Worm (Caenorhabditis elegans) whole organism, mixed stage, embryonic: ENCODE data around the gene C01G10.1.
"Not testable (repeated sequence)": the region's sequence is repeated elsewhere in the genome, so short reads cannot be mapped to it uniquely, and the experiment has no call there.

Source experiments
- M03D4.4 ChIP-seq: sonication (generic microtip); optimal IDR thresholded peaks from 2 replicates; lab custom pipeline; 2017; ENCODE audit warnings: mild to moderate bottlenecking, missing genetic modification characterization, missing compliant biosample characterization
- bed-3 ChIP-seq: fragments of 200-800 bp; sonication (Bioruptor generic); optimal IDR thresholded peaks from 3 replicates; lab custom pipeline; 2018; ENCODE audit warnings: mild to moderate bottlenecking, missing genetic modification characterization, moderate library complexity, missing compliant biosample characterization
- blmp-1 ChIP-seq: fragments of 150-350 bp; optimal IDR thresholded peaks from 2 replicates; lab custom pipeline; 2014; ENCODE audit warnings: missing biosample characterization, missing genetic modification characterization
- ceh-39 ChIP-seq: fragments of 150-350 bp; optimal IDR thresholded peaks from 2 replicates; lab custom pipeline; 2014; ENCODE audit warnings: missing biosample characterization, missing genetic modification characterization
- ceh-43 ChIP-seq: fragments of 200-800 bp; sonication (Bioruptor generic); optimal IDR thresholded peaks from 2 replicates; lab custom pipeline; 2018; ENCODE audit warnings: mild to moderate bottlenecking, missing genetic modification characterization, moderate library complexity, missing compliant biosample characterization
- ceh-83 ChIP-seq: fragments of 200-800 bp; sonication (Bioruptor generic); optimal IDR thresholded peaks from 2 replicates; lab custom pipeline; 2018; ENCODE audit warnings: mild to moderate bottlenecking, missing genetic modification characterization, missing compliant biosample characterization
- cnd-1 ChIP-seq: fragments of 200-800 bp; sonication (Bioruptor generic); optimal IDR thresholded peaks from 2 replicates; lab custom pipeline; 2018; ENCODE audit warnings: mild to moderate bottlenecking, missing genetic modification characterization, missing compliant biosample characterization
- elt-1 ChIP-seq: sonication (generic microtip); optimal IDR thresholded peaks from 2 replicates; lab custom pipeline; 2017; ENCODE audit warnings: missing genetic modification characterization, mild to moderate bottlenecking, missing compliant biosample characterization, antibody characterized with exemption, moderate library complexity, borderline replicate concordance; ENCODE audit not compliant: insufficient read depth
- elt-3 ChIP-seq: fragments of 150-350 bp; optimal IDR thresholded peaks from 2 replicates; lab custom pipeline; 2014; ENCODE audit warnings: missing biosample characterization, missing genetic modification characterization
- ham-2 ChIP-seq: fragments of 200-800 bp; sonication (Bioruptor generic); optimal IDR thresholded peaks from 2 replicates; lab custom pipeline; 2018; ENCODE audit warnings: mild to moderate bottlenecking, missing genetic modification characterization, missing compliant biosample characterization
- hlh-1 ChIP-seq: fragments of 150-350 bp; optimal IDR thresholded peaks from 2 replicates; lab custom pipeline; 2014; ENCODE audit warnings: missing biosample characterization, missing genetic modification reagents, missing genetic modification characterization
- lin-13 ChIP-seq: fragments of 150-350 bp; optimal IDR thresholded peaks from 2 replicates; lab custom pipeline; 2014; ENCODE audit warnings: missing biosample characterization, missing genetic modification characterization
- lin-32 ChIP-seq: fragments of 200-800 bp; sonication (Bioruptor generic); optimal IDR thresholded peaks from 2 replicates; lab custom pipeline; 2018; ENCODE audit warnings: mild to moderate bottlenecking, missing genetic modification characterization, missing compliant biosample characterization
- lsy-2 ChIP-seq: fragments of 150-350 bp; optimal IDR thresholded peaks from 2 replicates; lab custom pipeline; 2014; ENCODE audit warnings: missing biosample characterization, missing genetic modification characterization
- mep-1 ChIP-seq: fragments of 150-350 bp; optimal IDR thresholded peaks from 2 replicates; lab custom pipeline; 2017; ENCODE audit warnings: missing biosample characterization, missing genetic modification reagents, missing genetic modification characterization, inconsistent platforms
- mls-2 ChIP-seq: sonication (generic microtip); optimal IDR thresholded peaks from 2 replicates; lab custom pipeline; 2016; ENCODE audit warnings: mild to moderate bottlenecking, missing genetic modification characterization, moderate library complexity, missing compliant biosample characterization
- nhr-12 ChIP-seq: fragments of 150-350 bp; optimal IDR thresholded peaks from 2 replicates; lab custom pipeline; 2014; ENCODE audit warnings: missing biosample characterization, missing genetic modification characterization
- nhr-237 ChIP-seq: fragments of 150-350 bp; optimal IDR thresholded peaks from 2 replicates; lab custom pipeline; 2014; ENCODE audit warnings: missing biosample characterization, missing genetic modification characterization
- nhr-28 ChIP-seq: fragments of 150-350 bp; optimal IDR thresholded peaks from 2 replicates; lab custom pipeline; 2014; ENCODE audit warnings: missing biosample characterization, missing genetic modification characterization
- nhr-76 ChIP-seq: sonication (generic microtip); optimal IDR thresholded peaks from 2 replicates; lab custom pipeline; 2017; ENCODE audit warnings: missing biosample characterization, missing genetic modification characterization
- pha-4 ChIP-seq: fragments of 150-350 bp; optimal IDR thresholded peaks from 2 replicates; lab custom pipeline; 2018; ENCODE audit warnings: missing biosample characterization, missing genetic modification reagents, missing genetic modification characterization
- sem-2 ChIP-seq: fragments of 200-800 bp; sonication (Bioruptor generic); optimal IDR thresholded peaks from 2 replicates; lab custom pipeline; 2018; ENCODE audit warnings: mild to moderate bottlenecking, missing genetic modification characterization, missing compliant biosample characterization
- snpc-4 ChIP-seq: fragments of 150-350 bp; optimal IDR thresholded peaks from 2 replicates; lab custom pipeline; 2014; ENCODE audit warnings: missing biosample characterization, missing genetic modification characterization
- sptf-1 ChIP-seq: sonication (generic microtip); optimal IDR thresholded peaks from 2 replicates; lab custom pipeline; 2017; ENCODE audit warnings: mild to moderate bottlenecking, missing genetic modification characterization, moderate library complexity, missing compliant biosample characterization
- tbx-8 ChIP-seq: fragments of 200-800 bp; sonication (Bioruptor generic); optimal IDR thresholded peaks from 2 replicates; lab custom pipeline; 2018; ENCODE audit warnings: mild to moderate bottlenecking, missing genetic modification characterization, moderate library complexity, missing compliant biosample characterization
- unc-120 ChIP-seq: sonication (generic microtip); optimal IDR thresholded peaks from 2 replicates; lab custom pipeline; 2017; ENCODE audit warnings: missing genetic modification characterization, missing compliant biosample characterization; ENCODE audit not compliant: poor library complexity, severe bottlenecking
- unc-39 ChIP-seq: fragments of 150-350 bp; optimal IDR thresholded peaks from 2 replicates; lab custom pipeline; 2014; ENCODE audit warnings: missing biosample characterization, missing genetic modification characterization
- unc-62 ChIP-seq: fragments of 150-350 bp; optimal IDR thresholded peaks from 2 replicates; lab custom pipeline; 2014; ENCODE audit warnings: missing biosample characterization, missing genetic modification reagents, missing genetic modification characterization
- zip-8 ChIP-seq: fragments of 150-350 bp; optimal IDR thresholded peaks from 2 replicates; lab custom pipeline; 2014; ENCODE audit warnings: missing biosample characterization, missing genetic modification characterization
- ztf-11 ChIP-seq: fragments of 150-350 bp; optimal IDR thresholded peaks from 2 replicates; lab custom pipeline; 2014; ENCODE audit warnings: missing biosample characterization, missing genetic modification characterization

C01G10.1 gene

ce11 chrV:15125162-15125561 is 25.6 kb downstream of the C01G10.1 start, which contains the start of gene ugt-30:
ugt-30 (minus strand) TSS chrV:15125262.
- not testable (repeated sequence) for TF ChIP-seq mep-1 (tag; lab: Kevin White, UChicago); ztf-11; unc-39 (tag; lab: Kevin White, UChicago)

ce11 chrV:15127413-15127812 is 27.9 kb downstream of the C01G10.1 start, which contains the start of gene srj-27:
srj-27 (minus strand) TSS chrV:15127513.
- TF ChIP-seq nhr-12 = no peak
- TF ChIP-seq zip-8 (tag; lab: Kevin White, UChicago) = no peak
- TF ChIP-seq lsy-2 (tag; lab: Kevin White, UChicago) = no peak
- TF ChIP-seq tbx-8 (GFP tag; lab: Kevin White, UChicago) = no peak
- no peak for TF ChIP-seq elt-3 (tag; lab: Kevin White, UChicago)
- TF ChIP-seq hlh-1 = no peak
- TF ChIP-seq blmp-1 (tag; lab: Kevin White, UChicago) = no peak
- TF ChIP-seq unc-39 (tag; lab: Kevin White, UChicago) = no peak
- no peak for TF ChIP-seq sptf-1 (tag; lab: Kevin White, UChicago)
- no peak for TF ChIP-seq nhr-76
- TF ChIP-seq, all 35 proteins: peak for 0

- TF ChIP-seq ham-2 (GFP tag; lab: Kevin White, UChicago) (no peak), mls-2 (no peak), cnd-1 (tag; lab: Kevin White, UChicago) (no peak), unc-62 (GFP tag; lab: Kevin White, UChicago) (no peak), lin-13 (no peak), unc-120 (no peak), nhr-237 (tag; lab: Kevin White, UChicago) (no peak), sem-2 (GFP tag; lab: Kevin White, UChicago) (no peak), tbx-8 (GFP tag; lab: Kevin White, UChicago) (no peak), nhr-12 (no peak), elt-3 (tag; lab: Kevin White, UChicago) (no peak), M03D4.4 (tag; lab: Kevin White, UChicago) (no peak), pha-4 (tag; lab: Kevin White, UChicago) (no peak), mep-1 (tag; lab: Kevin White, UChicago) (no peak), zip-8 (tag; lab: Kevin White, UChicago) (no peak), ceh-43 (GFP tag; lab: Kevin White, UChicago) (no peak), ceh-83 (GFP tag; lab: Kevin White, UChicago) (no peak), nhr-76 (no peak), bed-3 (no peak)
- TF ChIP-seq, all 35 proteins: peak for 0
Measured at ce11 chrV:15127955-15128354, 28.4 kb downstream of the C01G10.1 start, which contains the start of gene srr-7. srr-7 (plus strand) TSS chrV:15128255.

ce11 chrV:15132423-15132822 is 32.9 kb downstream of the C01G10.1 start, which contains the start of gene str-171:
str-171 (minus strand) TSS chrV:15132523.
- TF ChIP-seq snpc-4 = no peak
- no peak for TF ChIP-seq mep-1 (tag; lab: Kevin White, UChicago)
- TF ChIP-seq zip-8 (tag; lab: Kevin White, UChicago) = no peak
- no peak for TF ChIP-seq cnd-1 (tag; lab: Kevin White, UChicago)
- TF ChIP-seq sem-2 (GFP tag; lab: Kevin White, UChicago) = no peak
- no peak for TF ChIP-seq nhr-12
- TF ChIP-seq nhr-237 (tag; lab: Kevin White, UChicago) = no peak
- TF ChIP-seq lin-13 = no peak
- TF ChIP-seq ceh-39 (tag; lab: Kevin White, UChicago) = no peak
- no peak for TF ChIP-seq lin-32
- no peak for TF ChIP-seq blmp-1 (tag; lab: Kevin White, UChicago)
- no peak for TF ChIP-seq mls-2

- TF ChIP-seq nhr-237 (tag; lab: Kevin White, UChicago) (no peak), unc-39 (tag; lab: Kevin White, UChicago) (no peak), elt-1 (tag; lab: Kevin White, UChicago) (no peak), lin-13 (no peak), unc-62 (GFP tag; lab: Kevin White, UChicago) (no peak), ceh-43 (GFP tag; lab: Kevin White, UChicago) (no peak), mls-2 (no peak), mep-1 (tag; lab: Kevin White, UChicago) (no peak), pha-4 (tag; lab: Kevin White, UChicago) (no peak), ceh-39 (tag; lab: Kevin White, UChicago) (no peak), nhr-28 (no peak)
Measured at ce11 chrV:15133812-15134211, 34.3 kb downstream of the C01G10.1 start.
